Worm (Caenorhabditis elegans) whole organism, L4/young adult: ENCODE data around the gene patr-1.

Experiments used
- W03F9.2 ChIP-seq: fragments of 150-350 bp; optimal IDR thresholded peaks from 2 replicates; lab custom pipeline; 2014; ENCODE audit warnings: missing biosample characterization, missing genetic modification characterization
- dao-5 ChIP-seq: sonication (generic microtip); optimal IDR thresholded peaks from 2 replicates; lab custom pipeline; 2016; ENCODE audit warnings: missing genotype, missing genetic modification characterization, moderate library complexity, missing compliant biosample characterization
- him-1 ChIP-seq: sonication (generic microtip); optimal IDR thresholded peaks from 2 replicates; lab custom pipeline; 2016; ENCODE audit warnings: missing genotype, missing genetic modification reagents, missing genetic modification characterization, missing compliant biosample characterization

DNA sequence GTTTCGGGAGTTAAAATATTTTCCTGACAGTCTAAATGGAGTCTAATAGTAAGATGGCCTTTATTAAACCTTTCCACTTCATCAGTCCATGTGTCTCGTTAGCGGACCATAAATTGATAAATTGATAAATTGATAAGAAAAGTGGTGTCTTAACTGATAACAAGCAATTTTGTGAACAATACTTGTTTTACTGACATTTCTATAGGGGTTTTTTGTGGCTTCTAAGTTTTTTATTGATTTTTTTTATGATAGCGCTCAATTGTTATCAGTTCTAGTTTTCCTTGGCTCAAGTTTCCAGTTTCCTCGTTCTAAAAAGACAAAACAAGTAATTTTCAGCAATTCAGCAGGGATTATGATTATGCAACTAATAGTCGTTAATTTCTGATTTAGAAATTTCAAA is 24.7 kb upstream of the patr-1 start, which contains the start of gene F43G6.17:
- TF ChIP-seq dao-5 (tag; lab: Kevin White, UChicago): no peak
- TF ChIP-seq him-1 (tag; lab: Kevin White, UChicago): no peak
- TF ChIP-seq W03F9.2 (tag; lab: Kevin White, UChicago): no peak
